Worm (Caenorhabditis elegans): ENCODE data around the gene F01D5.1.

- TF ChIP-seq ztf-4 (tag; optimal IDR thresholded peaks at IDR 0.05) (peak; percentile 72), nfya-1 (tag; optimal IDR thresholded peaks at IDR 0.05; ENCODE audit: insufficient read depth) (peak; percentile 90), pqm-1 (tag; optimal IDR thresholded peaks at IDR 0.05) (peak; percentile 72), unc-39 (tag; optimal IDR thresholded peaks at IDR 0.05) (no peak), nhr-12 (tag; optimal IDR thresholded peaks at IDR 0.05) (no peak), elt-3 (tag; optimal IDR thresholded peaks at IDR 0.05) (no peak), zag-1 (tag; optimal IDR thresholded peaks at IDR 0.05) (peak; percentile 76), R02D3.7 (tag; optimal IDR thresholded peaks at IDR 0.05) (peak; percentile 71), nhr-28 (tag; optimal IDR thresholded peaks at IDR 0.05) (no peak), elt-2 (tag; optimal IDR thresholded peaks at IDR 0.05) (peak; percentile 92)
Measured at ce11 chrII:14040204-14040842, 42.9 kb upstream of the F01D5.1 start.

Data from whole organism, L3 larva.